In genomic region chrIV:15561223-15561656, ce11 we compare ENCODE assay signal across 4 worm cellular contexts.
TF ChIP-seq lines count a peak whose summit lies in the region.

No protein-coding gene starts in this region.

TF ChIP-seq in whole organism, L2 larva, 48 proteins besides CTCF, POLR2A, EP300 and RAD21 (continues in another document):
- TF ChIP-seq ama-1 (optimal IDR thresholded peaks at IDR 0.05; lab: Kevin White, UChicago) (no peak), F13H6.1 (tag; optimal IDR thresholded peaks at IDR 0.05; lab: Kevin White, UChicago) (peak; percentile 41), nhr-25 (tag; optimal IDR thresholded peaks at IDR 0.05; lab: Kevin White, UChicago) (no peak), elt-3 (tag; optimal IDR thresholded peaks at IDR 0.05; lab: Kevin White, UChicago) (no peak), lin-13 (GFP tag; optimal IDR thresholded peaks at IDR 0.05; lab: Kevin White, UChicago) (no peak), dmd-4 (tag; optimal IDR thresholded peaks at IDR 0.05; lab: Kevin White, UChicago) (no peak), ceh-16 (tag; optimal IDR thresholded peaks at IDR 0.05; lab: Kevin White, UChicago) (no peak), lsy-2 (tag; optimal IDR thresholded peaks at IDR 0.05; lab: Kevin White, UChicago) (peak; percentile 45 to 85), nhr-237 (tag; optimal IDR thresholded peaks at IDR 0.05; lab: Kevin White, UChicago) (no peak), ZK546.5 (tag; optimal IDR thresholded peaks at IDR 0.05; lab: Kevin White, UChicago) (no peak), unc-55 (GFP tag; optimal IDR thresholded peaks at IDR 0.05; lab: Kevin White, UChicago) (peak; percentile 97), gmeb-1 (tag; optimal IDR thresholded peaks at IDR 0.05; lab: Kevin White, UChicago) (no peak), unc-62 (GFP tag; optimal IDR thresholded peaks at IDR 0.05; lab: Kevin White, UChicago) (no peak), blmp-1 (tag; optimal IDR thresholded peaks at IDR 0.05; lab: Kevin White, UChicago; ENCODE audit: insufficient read depth) (no peak), zag-1 (tag; optimal IDR thresholded peaks at IDR 0.05; lab: Kevin White, UChicago) (peak; percentile 68), skn-1 (tag; optimal IDR thresholded peaks at IDR 0.05; lab: Kevin White, UChicago) (no peak), snpc-4 (tag; optimal IDR thresholded peaks at IDR 0.05; lab: Kevin White, UChicago) (no peak), nhr-10 (tag; optimal IDR thresholded peaks at IDR 0.05; lab: Kevin White, UChicago) (no peak), nhr-129 (tag; optimal IDR thresholded peaks at IDR 0.05; lab: Kevin White, UChicago) (peak; percentile 76), fos-1 (tag; optimal IDR thresholded peaks at IDR 0.05; lab: Kevin White, UChicago) (no peak), ztf-11 (tag; optimal IDR thresholded peaks at IDR 0.05; lab: Kevin White, UChicago) (no peak), aly-2 (tag; optimal IDR thresholded peaks at IDR 0.05; lab: Kevin White, UChicago) (no peak), mdl-1 (tag; optimal IDR thresholded peaks at IDR 0.05; lab: Kevin White, UChicago) (no peak), mbf-1 (tag; optimal IDR thresholded peaks at IDR 0.05; lab: Kevin White, UChicago) (no peak)

TF ChIP-seq in whole organism, L4 larva, 104 proteins besides CTCF, POLR2A, EP300 and RAD21 (continues in another document):
- TF ChIP-seq Y75B8A.6 (GFP tag; IDR thresholded peaks at IDR 0.05; lab: Robert Waterston, UW), result no peak
- TF ChIP-seq ama-1 (optimal IDR thresholded peaks at IDR 0.05; lab: Kevin White, UChicago), result no peak
- no peak for TF ChIP-seq lin-15B (tag; optimal IDR thresholded peaks at IDR 0.05; lab: Kevin White, UChicago)
- TF ChIP-seq arid-1 (GFP tag; conservative IDR thresholded peaks at IDR 0.05; lab: Robert Waterston, UW), result no peak
- TF ChIP-seq duxl-1 (tag; optimal IDR thresholded peaks at IDR 0.05; lab: Kevin White, UChicago; ENCODE audit: poor library complexity), result peak; percentile 64
- no peak for TF ChIP-seq cey-2 (tag; optimal IDR thresholded peaks at IDR 0.05; lab: Kevin White, UChicago; ENCODE audit: borderline replicate concordance, insufficient read depth)
- TF ChIP-seq ceh-32 (tag; optimal IDR thresholded peaks at IDR 0.05; lab: Kevin White, UChicago; ENCODE audit: poor library complexity), result no peak
- TF ChIP-seq lin-1 (GFP tag; IDR thresholded peaks at IDR 0.05; lab: Robert Waterston, UW), result no peak
- no peak for TF ChIP-seq mdl-1 (tag; optimal IDR thresholded peaks at IDR 0.05; lab: Kevin White, UChicago)
- TF ChIP-seq dmd-8 (GFP tag; IDR thresholded peaks at IDR 0.05; lab: Robert Waterston, UW), result no peak
- no peak for TF ChIP-seq Y48G9A.11 (GFP tag; IDR thresholded peaks at IDR 0.05; lab: Robert Waterston, UW)
- no peak for TF ChIP-seq nhr-10 (tag; optimal IDR thresholded peaks at IDR 0.05; lab: Kevin White, UChicago)
- TF ChIP-seq tag-97 (GFP tag; IDR thresholded peaks at IDR 0.05; lab: Robert Waterston, UW), result no peak
- no peak for TF ChIP-seq hlh-11 (tag; optimal IDR thresholded peaks at IDR 0.05; lab: Kevin White, UChicago)
- no peak for TF ChIP-seq lin-29 (GFP tag; IDR thresholded peaks at IDR 0.05; lab: Robert Waterston, UW)
- TF ChIP-seq aha-1 (tag; lab: Kevin White, UChicago), result peak; percentile 1
- no peak for TF ChIP-seq unc-130 (GFP tag; optimal IDR thresholded peaks at IDR 0.05; lab: Kevin White, UChicago)
- TF ChIP-seq mep-1 (tag; optimal IDR thresholded peaks at IDR 0.05; lab: Kevin White, UChicago), result peak; percentile 65
- TF ChIP-seq lin-13 (GFP tag; optimal IDR thresholded peaks at IDR 0.05; lab: Kevin White, UChicago), result no peak
- no peak for TF ChIP-seq nhr-111 (GFP tag; optimal IDR thresholded peaks at IDR 0.05; lab: Kevin White, UChicago)
- no peak for TF ChIP-seq zfp-3 (GFP tag; conservative IDR thresholded peaks at IDR 0.05; lab: Robert Waterston, UW)
- TF ChIP-seq daf-8 (GFP tag; IDR thresholded peaks at IDR 0.05; lab: Robert Waterston, UW), result no peak
- no peak for TF ChIP-seq zfp-2 (tag; optimal IDR thresholded peaks at IDR 0.05; lab: Kevin White, UChicago)
- no peak for TF ChIP-seq R02D3.7 (tag; optimal IDR thresholded peaks at IDR 0.05; lab: Kevin White, UChicago)
- no peak for TF ChIP-seq madf-9 (GFP tag; conservative IDR thresholded peaks at IDR 0.05; lab: Robert Waterston, UW)

TF ChIP-seq in whole organism, late embryonic, 69 proteins besides CTCF, POLR2A, EP300 and RAD21:
- TF ChIP-seq unc-42 (tag; optimal IDR thresholded peaks at IDR 0.05; lab: Kevin White, UChicago) (peak; percentile 76), ceh-14 (tag; optimal IDR thresholded peaks at IDR 0.05; lab: Kevin White, UChicago) (peak; percentile 89), elt-2 (tag; optimal IDR thresholded peaks at IDR 0.05; lab: Kevin White, UChicago) (peak; percentile 51), ceh-2 (tag; optimal IDR thresholded peaks at IDR 0.05; lab: Kevin White, UChicago) (peak; percentile 23), ceh-18 (tag; optimal IDR thresholded peaks at IDR 0.05; lab: Kevin White, UChicago) (peak; percentile 54), T23F11.4 (GFP tag; optimal IDR thresholded peaks at IDR 0.05; lab: Kevin White, UChicago) (peak; percentile 19), ama-1 (optimal IDR thresholded peaks at IDR 0.05; lab: Kevin White, UChicago) (no peak), rnt-1 (tag; optimal IDR thresholded peaks at IDR 0.05; lab: Kevin White, UChicago) (peak; percentile 2), ceh-31 (tag; optimal IDR thresholded peaks at IDR 0.05; lab: Kevin White, UChicago) (peak; percentile 61), ceh-48 (tag; optimal IDR thresholded peaks at IDR 0.05; lab: Kevin White, UChicago) (peak; percentile 31), ceh-34 (tag; optimal IDR thresholded peaks at IDR 0.05; lab: Kevin White, UChicago) (peak; percentile 33), nfya-1 (tag; optimal IDR thresholded peaks at IDR 0.05; lab: Kevin White, UChicago) (peak; percentile 68), lim-6 (tag; optimal IDR thresholded peaks at IDR 0.05; lab: Kevin White, UChicago) (peak; percentile 48), tbx-2 (tag; optimal IDR thresholded peaks at IDR 0.05; lab: Kevin White, UChicago) (peak; percentile 73), C08G9.2 (tag; optimal IDR thresholded peaks at IDR 0.05; lab: Kevin White, UChicago) (peak; percentile 5), hlh-30 (tag; optimal IDR thresholded peaks at IDR 0.05; lab: Kevin White, UChicago; ENCODE audit: insufficient read depth) (no peak), eyg-1 (tag; optimal IDR thresholded peaks at IDR 0.05; lab: Kevin White, UChicago) (no peak), sdc-2 (tag; optimal IDR thresholded peaks at IDR 0.05; lab: Kevin White, UChicago) (peak; percentile 26), nhr-232 (tag; optimal IDR thresholded peaks at IDR 0.05; lab: Kevin White, UChicago) (no peak), ahr-1 (tag; optimal IDR thresholded peaks at IDR 0.05; lab: Kevin White, UChicago) (no peak), hlh-13 (GFP tag; optimal IDR thresholded peaks at IDR 0.05; lab: Kevin White, UChicago) (no peak)

TF ChIP-seq in whole organism, mixed stage, embryonic, 35 proteins besides CTCF, POLR2A, EP300 and RAD21:
- peak; percentile 33 for TF ChIP-seq cnd-1 (tag; optimal IDR thresholded peaks at IDR 0.05; lab: Kevin White, UChicago)
- TF ChIP-seq elt-1 (tag; optimal IDR thresholded peaks at IDR 0.05; lab: Kevin White, UChicago; ENCODE audit: borderline replicate concordance, insufficient read depth), result no peak
- TF ChIP-seq lin-32 (GFP tag; optimal IDR thresholded peaks at IDR 0.05; lab: Kevin White, UChicago), result no peak
- TF ChIP-seq M03D4.4 (tag; optimal IDR thresholded peaks at IDR 0.05; lab: Kevin White, UChicago), result peak; percentile 47
- peak; percentile 54 for TF ChIP-seq pha-4 (tag; optimal IDR thresholded peaks at IDR 0.05; lab: Kevin White, UChicago)
- TF ChIP-seq ceh-39 (tag; optimal IDR thresholded peaks at IDR 0.05; lab: Kevin White, UChicago), result no peak
- TF ChIP-seq nhr-76 (tag; optimal IDR thresholded peaks at IDR 0.05; lab: Kevin White, UChicago), result no peak
- peak; percentile 71 for TF ChIP-seq sptf-1 (tag; optimal IDR thresholded peaks at IDR 0.05; lab: Kevin White, UChicago)
- TF ChIP-seq unc-120 (tag; optimal IDR thresholded peaks at IDR 0.05; lab: Kevin White, UChicago; ENCODE audit: poor library complexity, severe bottlenecking), result peak; percentile 26
- no peak for TF ChIP-seq sem-2 (GFP tag; optimal IDR thresholded peaks at IDR 0.05; lab: Kevin White, UChicago)
- peak; percentile 46 for TF ChIP-seq lsy-2 (tag; optimal IDR thresholded peaks at IDR 0.05; lab: Kevin White, UChicago)
- no peak for TF ChIP-seq ztf-11 (tag; optimal IDR thresholded peaks at IDR 0.05; lab: Kevin White, UChicago)
- peak; percentile 66 for TF ChIP-seq mls-2 (tag; optimal IDR thresholded peaks at IDR 0.05; lab: Kevin White, UChicago)
- no peak for TF ChIP-seq hlh-1 (tag; optimal IDR thresholded peaks at IDR 0.05; lab: Kevin White, UChicago)
- TF ChIP-seq lin-13 (tag; optimal IDR thresholded peaks at IDR 0.05; lab: Kevin White, UChicago), result peak; percentile 57
- TF ChIP-seq bed-3 (GFP tag; optimal IDR thresholded peaks at IDR 0.05; lab: Kevin White, UChicago), result no peak
- TF ChIP-seq ceh-43 (GFP tag; optimal IDR thresholded peaks at IDR 0.05; lab: Kevin White, UChicago), result no peak
- TF ChIP-seq mep-1 (tag; optimal IDR thresholded peaks at IDR 0.05; lab: Kevin White, UChicago), result peak; percentile 37
- TF ChIP-seq unc-62 (GFP tag; optimal IDR thresholded peaks at IDR 0.05; lab: Kevin White, UChicago), result no peak
- no peak for TF ChIP-seq snpc-4 (tag; optimal IDR thresholded peaks at IDR 0.05; lab: Kevin White, UChicago)
- no peak for TF ChIP-seq nhr-12 (tag; optimal IDR thresholded peaks at IDR 0.05; lab: Kevin White, UChicago)
- no peak for TF ChIP-seq drap-1 (GFP tag; optimal IDR thresholded peaks at IDR 0.05; lab: Kevin White, UChicago)
- TF ChIP-seq ces-1 (GFP tag; optimal IDR thresholded peaks at IDR 0.05; lab: Kevin White, UChicago), result peak; percentile 81
- TF ChIP-seq flh-1 (GFP tag; optimal IDR thresholded peaks at IDR 0.05; lab: Kevin White, UChicago), result no peak
- TF ChIP-seq nhr-2 (tag; optimal IDR thresholded peaks at IDR 0.05; lab: Kevin White, UChicago), result peak; percentile 17
- TF ChIP-seq tbx-8 (GFP tag; optimal IDR thresholded peaks at IDR 0.05; lab: Kevin White, UChicago), result no peak
- no peak for TF ChIP-seq nhr-237 (tag; optimal IDR thresholded peaks at IDR 0.05; lab: Kevin White, UChicago)
- TF ChIP-seq mab-5 (tag; optimal IDR thresholded peaks at IDR 0.05; lab: Kevin White, UChicago), result no peak
